Fruit fly (Drosophila melanogaster) whole organism, prepupa: Measurements from ENCODE around the gene Kah.
A peak's percentile ranks its signal among the peaks of the same experiment; 100 is the strongest.

Experiments used
- Blimp-1 ChIP-seq: fragments of 200-800 bp; sonication (Bioruptor generic); optimal IDR thresholded peaks from 3 replicates; lab custom pipeline; 2017; ENCODE audit warnings: missing biosample characterization, missing genetic modification characterization, mild to moderate bottlenecking, moderate library complexity, missing genetic modification reagents
- CG10669 ChIP-seq: fragments of 200-800 bp; sonication (Bioruptor generic); optimal IDR thresholded peaks from 3 replicates; lab custom pipeline; 2018; ENCODE audit warnings: missing biosample characterization, mild to moderate bottlenecking, missing genetic modification characterization, moderate library complexity
- CG6276 ChIP-seq: fragments of 200-800 bp; sonication (Bioruptor generic); optimal IDR thresholded peaks from 2 replicates; lab custom pipeline; 2017; ENCODE audit warnings: missing biosample characterization, mild to moderate bottlenecking, missing genetic modification characterization
- CG6854 ChIP-seq: fragments of 200-800 bp; sonication (Bioruptor generic); optimal IDR thresholded peaks from 2 replicates; lab custom pipeline; 2017; ENCODE audit warnings: missing biosample characterization, mild to moderate bottlenecking, missing genetic modification characterization
- CG7368 ChIP-seq: fragments of 200-800 bp; sonication (Bioruptor generic); optimal IDR thresholded peaks from 3 replicates; lab custom pipeline; 2016; ENCODE audit warnings: missing biosample characterization, missing genetic modification characterization
- Eip78C ChIP-seq: fragments of 200-800 bp; sonication (Bioruptor generic); peaks from one replicate; lab custom pipeline; 2016; ENCODE audit warnings: missing biosample characterization, missing genetic modification characterization
- Hr39 ChIP-seq: fragments of 200-800 bp; sonication (Bioruptor generic); optimal IDR thresholded peaks from 2 replicates; lab custom pipeline; 2016; ENCODE audit warnings: missing biosample characterization, missing genetic modification characterization
- Met ChIP-seq: fragments of 200-800 bp; sonication (Bioruptor generic); optimal IDR thresholded peaks from 3 replicates; lab custom pipeline; 2016; ENCODE audit warnings: missing biosample characterization, missing genetic modification characterization
- Sox102F ChIP-seq: fragments of 200-800 bp; sonication (Bioruptor generic); optimal IDR thresholded peaks from 2 replicates; lab custom pipeline; 2016; ENCODE audit warnings: missing biosample characterization, mild to moderate bottlenecking, missing genetic modification characterization
- cyc ChIP-seq: fragments of 200-800 bp; sonication (Bioruptor generic); optimal IDR thresholded peaks from 3 replicates; lab custom pipeline; 2016; ENCODE audit warnings: missing biosample characterization, missing genetic modification characterization
- esn ChIP-seq: fragments of 200-800 bp; sonication (Bioruptor generic); optimal IDR thresholded peaks from 2 replicates; lab custom pipeline; 2016; ENCODE audit warnings: missing biosample characterization, mild to moderate bottlenecking, missing genetic modification characterization, moderate library complexity
- net ChIP-seq: fragments of 200-800 bp; sonication (Bioruptor generic); optimal IDR thresholded peaks from 3 replicates; lab custom pipeline; 2016; ENCODE audit warnings: missing biosample characterization, missing genetic modification characterization

dm6 chr3L:546819-547441 is 42.1 kb downstream of the Kah start:
- TF ChIP-seq Sox102F (GFP tag; lab: Kevin White, UChicago) (peak; percentile 22), CG6276 (GFP tag; lab: Kevin White, UChicago) (no peak), CG7368 (GFP tag; lab: Kevin White, UChicago) (no peak), Blimp-1 (GFP tag; lab: Kevin White, UChicago) (no peak), cyc (GFP tag; lab: Kevin White, UChicago) (peak; percentile 50), net (GFP tag; lab: Kevin White, UChicago) (no peak), esn (GFP tag; lab: Kevin White, UChicago) (peak; percentile 59), Eip78C (peak; percentile 65), CG10669 (GFP tag; lab: Kevin White, UChicago) (no peak), Hr39 (GFP tag; lab: Kevin White, UChicago) (peak; percentile 64), Met (GFP tag; lab: Kevin White, UChicago) (no peak), CG6854 (GFP tag; lab: Kevin White, UChicago) (no peak)
